Fruit fly (Drosophila melanogaster): ENCODE data around the gene RpL32.

dm6 chr3R:30021009-30021408 is 25.0 kb downstream of the RpL32 start:
- no peak for TF ChIP-seq kay (GFP tag; ENCODE audit: borderline replicate concordance)
- TF ChIP-seq Hr96 (GFP tag; optimal IDR thresholded peaks at IDR 0.05), result no peak
- no peak for TF ChIP-seq CG11617 (GFP tag; optimal IDR thresholded peaks at IDR 0.05)
- no peak for TF ChIP-seq cnc (optimal IDR thresholded peaks at IDR 0.05)
- TF ChIP-seq CG33017 (tag; optimal IDR thresholded peaks at IDR 0.05), result no peak
- TF ChIP-seq toe (GFP tag; optimal IDR thresholded peaks at IDR 0.05), result no peak
- no peak for TF ChIP-seq pad (GFP tag; optimal IDR thresholded peaks at IDR 0.05)
- no peak for TF ChIP-seq CG7045 (GFP tag; optimal IDR thresholded peaks at IDR 0.05)
- TF ChIP-seq CG14711 (tag; optimal IDR thresholded peaks at IDR 0.05), result no peak
- TF ChIP-seq CG7101 (tag; optimal IDR thresholded peaks at IDR 0.05), result no peak
- TF ChIP-seq bab1 (GFP tag; optimal IDR thresholded peaks at IDR 0.05), result peak; percentile 19
- TF ChIP-seq Clk (GFP tag; optimal IDR thresholded peaks at IDR 0.05), result no peak
- no peak for TF ChIP-seq CG12768 (GFP tag; optimal IDR thresholded peaks at IDR 0.05)

Data from whole organism, adult.